Fruit fly (Drosophila melanogaster): ENCODE data around the gene CG1409.

Gene CG1409

DNA sequence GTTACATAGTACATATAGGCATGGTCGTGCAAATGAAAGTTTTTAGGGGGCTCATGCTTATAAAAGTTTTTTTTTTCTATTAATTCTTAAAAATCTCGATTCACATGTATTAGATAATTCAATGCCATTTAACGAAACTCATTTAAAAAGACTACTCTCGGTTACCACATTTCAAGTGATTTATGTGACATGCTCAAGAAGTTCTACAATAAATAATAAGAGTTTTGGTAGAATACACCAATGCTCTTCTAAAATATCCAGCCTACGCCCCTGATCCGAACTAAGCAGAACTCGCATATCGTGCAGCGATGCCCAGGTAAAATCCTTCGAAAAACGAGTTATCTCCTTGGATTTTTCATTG lies 34.5 kb downstream of the CG1409 start (continued):
- TF ChIP-seq CG16863 (GFP tag; optimal IDR thresholded peaks at IDR 0.05) (no peak), ase (GFP tag; IDR thresholded peaks at IDR 0.05) (no peak), trh (GFP tag; optimal IDR thresholded peaks at IDR 0.05) (no peak), Ptx1 (GFP tag; IDR thresholded peaks at IDR 0.05) (0 out of 2 replicates have a peak, but pooled peaks have one; percentile 10)

- TF ChIP-seq gcm (GFP tag; optimal IDR thresholded peaks at IDR 0.05) (peak; percentile 46), gfzf (GFP tag; optimal IDR thresholded peaks at IDR 0.05) (peak; percentile 12), HmgD (GFP tag; optimal IDR thresholded peaks at IDR 0.05) (no peak), CG2889 (GFP tag; IDR thresholded peaks at IDR 0.05) (no peak), Tbp (GFP tag; optimal IDR thresholded peaks at IDR 0.05) (no peak), gt (GFP tag; IDR thresholded peaks at IDR 0.05) (no peak), ewg (GFP tag; optimal IDR thresholded peaks at IDR 0.05) (peak; percentile 3), Dad (GFP tag; optimal IDR thresholded peaks at IDR 0.05) (peak; percentile 4), tup (GFP tag; optimal IDR thresholded peaks at IDR 0.05) (peak; percentile 31), dmrt11E (tag; optimal IDR thresholded peaks at IDR 0.05) (peak; percentile 56), CG4617 (GFP tag; optimal IDR thresholded peaks at IDR 0.05; ENCODE audit: borderline replicate concordance) (peak; percentile 56), CG10979 (tag; optimal IDR thresholded peaks at IDR 0.05) (peak; percentile 50), Sox100B (GFP tag; optimal IDR thresholded peaks at IDR 0.05) (peak; percentile 45), dmrt99B (tag; optimal IDR thresholded peaks at IDR 0.05) (peak; percentile 36), MESR4 (GFP tag; optimal IDR thresholded peaks at IDR 0.05) (peak; percentile 53), CG17361 (GFP tag; IDR thresholded peaks at IDR 0.05) (peak; percentile 61), CG13894 (tag; optimal IDR thresholded peaks at IDR 0.05) (peak; percentile 72), CG7928 (GFP tag; optimal IDR thresholded peaks at IDR 0.05) (peak; percentile 82), chif (GFP tag; optimal IDR thresholded peaks at IDR 0.05) (peak in 1 of 2 experiments; percentile 31), CG12071 (GFP tag; optimal IDR thresholded peaks at IDR 0.05) (no peak), nmo (GFP tag; optimal IDR thresholded peaks at IDR 0.05) (peak; percentile 73), lbe (GFP tag; optimal IDR thresholded peaks at IDR 0.05) (peak; percentile 54), oc (tag; optimal IDR thresholded peaks at IDR 0.05) (peak; percentile 31), tna (GFP tag; IDR thresholded peaks at IDR 0.05; ENCODE audit: partially characterized antibody) (no peak), CG6813 (GFP tag; optimal IDR thresholded peaks at IDR 0.05) (no peak), Myb (GFP tag; optimal IDR thresholded peaks at IDR 0.05) (peak; percentile 20), Six4 (GFP tag; optimal IDR thresholded peaks at IDR 0.05) (peak; percentile 38), corto (GFP tag; optimal IDR thresholded peaks at IDR 0.05) (peak; percentile 43), Spps (tag; optimal IDR thresholded peaks at IDR 0.05) (peak; percentile 9), CG32532 (GFP tag; IDR thresholded peaks at IDR 0.05) (peak; percentile 43; the same call in 1 of the 2 replicates), CG11247 (GFP tag; IDR thresholded peaks at IDR 0.05) (peak; percentile 32; the same call in 1 of the 2 replicates), CG17385 (GFP tag; optimal IDR thresholded peaks at IDR 0.05) (no peak), CG12659 (GFP tag; optimal IDR thresholded peaks at IDR 0.05) (peak; percentile 68), unpg (GFP tag; optimal IDR thresholded peaks at IDR 0.05) (peak; percentile 60), bcd (GFP tag; optimal IDR thresholded peaks at IDR 0.05) (peak; percentile 35), CG34224 (GFP tag; IDR thresholded peaks at IDR 0.05; ENCODE audit: partially characterized antibody) (no peak), CG11695 (GFP tag; IDR thresholded peaks at IDR 0.05) (0 out of 3 replicates have a peak, but pooled peaks have one; percentile 9), Adf1 (GFP tag; IDR thresholded peaks at IDR 0.05) (peak; percentile 23; the same call in 1 of the 2 replicates), CG3847 (GFP tag; IDR thresholded peaks at IDR 0.05) (peak; percentile 60), HHEX (GFP tag; optimal IDR thresholded peaks at IDR 0.05) (peak; percentile 18), E2f2 (GFP tag; IDR thresholded peaks at IDR 0.05) (peak; percentile 47), tin (GFP tag; optimal IDR thresholded peaks at IDR 0.05) (peak; percentile 57), CG11398 (GFP tag; optimal IDR thresholded peaks at IDR 0.05) (no peak)
Measured at dm6 chrX:7893411-7894122, 35.6 kb downstream of the CG1409 start, which contains the start of the genes CG45089, ND-MNLL and p115. Gene CG45089 (minus strand): TSS chrX:7893798. Gene ND-MNLL (minus strand): TSS chrX:7893798. Gene p115 (plus strand): TSS chrX:7894031.

All from whole organism, embryonic.